Fruit fly (Drosophila melanogaster) whole organism, prepupa: Measurements from ENCODE around the gene CG2082.

Source experiments
- Blimp-1 ChIP-seq: fragments of 200-800 bp; sonication (Bioruptor generic); optimal IDR thresholded peaks from 3 replicates; lab custom pipeline; 2017; ENCODE audit warnings: missing biosample characterization, missing genetic modification characterization, mild to moderate bottlenecking, moderate library complexity, missing genetic modification reagents
- CG10631 ChIP-seq: fragments of 200-800 bp; sonication (Bioruptor generic); optimal IDR thresholded peaks from 2 replicates; lab custom pipeline; 2016; ENCODE audit warnings: missing biosample characterization, missing genetic modification characterization
- CG10669 ChIP-seq: fragments of 200-800 bp; sonication (Bioruptor generic); optimal IDR thresholded peaks from 3 replicates; lab custom pipeline; 2018; ENCODE audit warnings: missing biosample characterization, mild to moderate bottlenecking, missing genetic modification characterization, moderate library complexity
- CG11294 ChIP-seq: fragments of 200-800 bp; sonication (Bioruptor generic); IDR thresholded peaks from 2 replicates; pipeline ENCODE4 v1.3.6; 2022; ENCODE audit warnings: missing biosample characterization, missing genetic modification characterization
- CG11762 ChIP-seq: fragments of 200-800 bp; sonication (Bioruptor generic); optimal IDR thresholded peaks from 3 replicates; lab custom pipeline; 2016; ENCODE audit warnings: missing biosample characterization, missing genetic modification characterization; ENCODE audit not compliant: insufficient read depth
- CG15336 ChIP-seq: fragments of 200-800 bp; sonication (Bioruptor generic); IDR thresholded peaks from 2 replicates; pipeline ENCODE4 v1.3.6; 2022; ENCODE audit warnings: missing biosample characterization, missing genetic modification characterization
- CG1621 ChIP-seq: fragments of 200-800 bp; sonication (Bioruptor generic); optimal IDR thresholded peaks from 3 replicates; lab custom pipeline; 2018; ENCODE audit warnings: missing biosample characterization, mild to moderate bottlenecking, missing genetic modification characterization
- CG16779 ChIP-seq: fragments of 200-800 bp; sonication (Bioruptor generic); optimal IDR thresholded peaks from 3 replicates; lab custom pipeline; 2017; ENCODE audit warnings: missing biosample characterization, mild to moderate bottlenecking, missing genetic modification characterization
- CG3032 ChIP-seq: fragments of 200-800 bp; optimal IDR thresholded peaks from 2 replicates; lab custom pipeline; 2019; ENCODE audit warnings: missing biosample characterization, mild to moderate bottlenecking, missing genetic modification characterization, moderate library complexity
- CG31627 ChIP-seq: fragments of 200-800 bp; sonication (Bioruptor generic); optimal IDR thresholded peaks from 3 replicates; lab custom pipeline; 2016; ENCODE audit warnings: missing biosample characterization, missing genetic modification characterization
- CG32006 ChIP-seq: fragments of 200-800 bp; sonication (Bioruptor generic); optimal IDR thresholded peaks from 3 replicates; lab custom pipeline; 2017; ENCODE audit warnings: missing biosample characterization, mild to moderate bottlenecking, missing genetic modification characterization
- CG34406 ChIP-seq: fragments of 200-800 bp; sonication (Bioruptor generic); optimal IDR thresholded peaks from 3 replicates; lab custom pipeline; 2016; ENCODE audit warnings: missing biosample characterization, missing genetic modification characterization
- CG3919 ChIP-seq: fragments of 200-800 bp; sonication (Bioruptor generic); optimal IDR thresholded peaks from 3 replicates; lab custom pipeline; 2016; ENCODE audit warnings: missing biosample characterization, missing genetic modification characterization
- CG4318 ChIP-seq: fragments of 200-800 bp; sonication (Bioruptor generic); optimal IDR thresholded peaks from 3 replicates; lab custom pipeline; 2017; ENCODE audit warnings: missing biosample characterization, mild to moderate bottlenecking, missing genetic modification characterization
- CG6163 ChIP-seq: fragments of 200-800 bp; sonication (Bioruptor generic); IDR thresholded peaks from 3 replicates; pipeline ENCODE4 v1.3.6; 2022; ENCODE audit warnings: missing biosample characterization, missing genetic modification characterization
- CG6276 ChIP-seq: fragments of 200-800 bp; sonication (Bioruptor generic); optimal IDR thresholded peaks from 2 replicates; lab custom pipeline; 2017; ENCODE audit warnings: missing biosample characterization, mild to moderate bottlenecking, missing genetic modification characterization
- CG6792 ChIP-seq: fragments of 200-800 bp; sonication (Bioruptor generic); optimal IDR thresholded peaks from 3 replicates; lab custom pipeline; 2016; ENCODE audit warnings: missing biosample characterization, missing genetic modification characterization
- CG6808 ChIP-seq: fragments of 200-800 bp; sonication (Bioruptor generic); optimal IDR thresholded peaks from 3 replicates; lab custom pipeline; 2017; ENCODE audit warnings: missing biosample characterization, missing genetic modification characterization, mild to moderate bottlenecking, moderate library complexity, missing genetic modification reagents
- CG6854 ChIP-seq: fragments of 200-800 bp; sonication (Bioruptor generic); optimal IDR thresholded peaks from 2 replicates; lab custom pipeline; 2017; ENCODE audit warnings: missing biosample characterization, mild to moderate bottlenecking, missing genetic modification characterization
- CG7368 ChIP-seq: fragments of 200-800 bp; sonication (Bioruptor generic); optimal IDR thresholded peaks from 3 replicates; lab custom pipeline; 2016; ENCODE audit warnings: missing biosample characterization, missing genetic modification characterization
- CG8119 ChIP-seq: fragments of 200-800 bp; sonication (Bioruptor generic); IDR thresholded peaks from 3 replicates; pipeline ENCODE4 v1.3.6; 2022; ENCODE audit warnings: missing biosample characterization, missing genetic modification characterization
- CG8319 ChIP-seq: fragments of 200-800 bp; sonication (Bioruptor generic); optimal IDR thresholded peaks from 3 replicates; lab custom pipeline; 2016; ENCODE audit warnings: missing biosample characterization, missing genetic modification characterization
- CG8632 ChIP-seq: fragments of 200-800 bp; sonication (Bioruptor generic); optimal IDR thresholded peaks from 3 replicates; lab custom pipeline; 2016; ENCODE audit warnings: missing biosample characterization, missing genetic modification characterization
- CG9139 ChIP-seq: fragments of 200-800 bp; sonication (Bioruptor generic); optimal IDR thresholded peaks from 3 replicates; lab custom pipeline; 2017; ENCODE audit warnings: missing biosample characterization, mild to moderate bottlenecking, missing genetic modification characterization
- Eip75B ChIP-seq: fragments of 200-800 bp; sonication (Bioruptor generic); optimal IDR thresholded peaks from 3 replicates; lab custom pipeline; 2016; ENCODE audit warnings: missing biosample characterization, missing genetic modification characterization
- Eip78C ChIP-seq: fragments of 200-800 bp; sonication (Bioruptor generic); peaks from one replicate; lab custom pipeline; 2016; ENCODE audit warnings: missing biosample characterization, missing genetic modification characterization
- Eip93F ChIP-seq: fragments of 200-800 bp; sonication (Bioruptor generic); optimal IDR thresholded peaks from 2 replicates; lab custom pipeline; 2016; ENCODE audit warnings: missing biosample characterization, mild to moderate bottlenecking, missing genetic modification characterization
- Ets21C ChIP-seq: fragments of 200-800 bp; sonication (Bioruptor generic); optimal IDR thresholded peaks from 3 replicates; lab custom pipeline; 2016; ENCODE audit warnings: missing biosample characterization, missing genetic modification characterization
- Ets96B ChIP-seq: fragments of 200-800 bp; optimal IDR thresholded peaks from 2 replicates; lab custom pipeline; 2019; ENCODE audit warnings: missing biosample characterization, mild to moderate bottlenecking, missing genetic modification characterization, moderate library complexity
- Gug ChIP-seq: fragments of 200-800 bp; sonication (Bioruptor generic); IDR thresholded peaks from 2 replicates; pipeline ENCODE4 v1.3.6; 2022; ENCODE audit warnings: missing biosample characterization, missing genetic modification characterization
- Hr38 ChIP-seq: sonication (Bioruptor generic); optimal IDR thresholded peaks from 2 replicates; lab custom pipeline; 2016; ENCODE audit warnings: missing biosample characterization, missing genetic modification characterization
- Met ChIP-seq: fragments of 200-800 bp; sonication (Bioruptor generic); optimal IDR thresholded peaks from 3 replicates; lab custom pipeline; 2016; ENCODE audit warnings: missing biosample characterization, missing genetic modification characterization
- OdsH ChIP-seq: fragments of 200-800 bp; sonication (Bioruptor generic); optimal IDR thresholded peaks from 3 replicates; lab custom pipeline; 2016; ENCODE audit warnings: missing biosample characterization, missing genetic modification characterization
- Smox ChIP-seq: fragments of 200-800 bp; sonication (Bioruptor generic); optimal IDR thresholded peaks from 3 replicates; lab custom pipeline; 2016; ENCODE audit warnings: missing biosample characterization, missing genetic modification characterization
- Sox102F ChIP-seq: fragments of 200-800 bp; sonication (Bioruptor generic); optimal IDR thresholded peaks from 2 replicates; lab custom pipeline; 2016; ENCODE audit warnings: missing biosample characterization, mild to moderate bottlenecking, missing genetic modification characterization
- Sox14 ChIP-seq: fragments of 200-800 bp; sonication (Bioruptor generic); optimal IDR thresholded peaks from 3 replicates; lab custom pipeline; 2016; ENCODE audit warnings: missing biosample characterization, missing genetic modification characterization
- Sox15 ChIP-seq: fragments of 200-800 bp; sonication (Bioruptor generic); optimal IDR thresholded peaks from 3 replicates; lab custom pipeline; 2016; ENCODE audit warnings: missing biosample characterization, missing genetic modification characterization
- achi ChIP-seq: fragments of 200-800 bp; sonication (Bioruptor generic); optimal IDR thresholded peaks from 3 replicates; lab custom pipeline; 2016; ENCODE audit warnings: missing biosample characterization, missing genetic modification characterization
- acj6 ChIP-seq: fragments of 200-800 bp; sonication (Bioruptor generic); optimal IDR thresholded peaks from 3 replicates; lab custom pipeline; 2016; ENCODE audit warnings: missing biosample characterization, missing genetic modification characterization
- cyc ChIP-seq: fragments of 200-800 bp; sonication (Bioruptor generic); optimal IDR thresholded peaks from 3 replicates; lab custom pipeline; 2016; ENCODE audit warnings: missing biosample characterization, missing genetic modification characterization
- dac ChIP-seq: fragments of 200-800 bp; sonication (Bioruptor generic); optimal IDR thresholded peaks from 2 replicates; lab custom pipeline; 2017; ENCODE audit warnings: missing biosample characterization, mild to moderate bottlenecking, missing genetic modification characterization
- eg ChIP-seq: fragments of 200-800 bp; sonication (Bioruptor generic); IDR thresholded peaks from 3 replicates; pipeline ENCODE4 v1.3.6; 2022; ENCODE audit warnings: missing biosample characterization, missing genetic modification characterization
- fd85E ChIP-seq: fragments of 200-800 bp; sonication (Bioruptor generic); optimal IDR thresholded peaks from 3 replicates; lab custom pipeline; 2016; ENCODE audit warnings: missing biosample characterization, missing genetic modification characterization
- fkh ChIP-seq: fragments of 200-800 bp; sonication (Bioruptor generic); optimal IDR thresholded peaks from 3 replicates; lab custom pipeline; 2017; ENCODE audit warnings: missing biosample characterization, mild to moderate bottlenecking, missing genetic modification characterization, moderate library complexity
- lz ChIP-seq: fragments of 200-800 bp; sonication (Bioruptor generic); optimal IDR thresholded peaks from 3 replicates; lab custom pipeline; 2016; ENCODE audit warnings: missing biosample characterization, missing genetic modification characterization
- net ChIP-seq: fragments of 200-800 bp; sonication (Bioruptor generic); optimal IDR thresholded peaks from 3 replicates; lab custom pipeline; 2016; ENCODE audit warnings: missing biosample characterization, missing genetic modification characterization
- pdm3 ChIP-seq: fragments of 200-800 bp; sonication (Bioruptor generic); optimal IDR thresholded peaks from 3 replicates; lab custom pipeline; 2016; ENCODE audit warnings: missing biosample characterization, missing genetic modification characterization
- spab ChIP-seq: fragments of 200-800 bp; sonication (Bioruptor generic); optimal IDR thresholded peaks from 2 replicates; lab custom pipeline; 2017; ENCODE audit warnings: missing biosample characterization, mild to moderate bottlenecking, missing genetic modification characterization, missing genetic modification reagents
- ss ChIP-seq, 2 experiments: fragments of 200-800 bp; sonication (Bioruptor generic); optimal IDR thresholded peaks; 2 replicates in 1 of 2; 3 replicates in 1 of 2; lab custom pipeline; 2017 to 2018; ENCODE audit warnings: mild to moderate bottlenecking in 2 of 2, missing biosample characterization in 2 of 2, missing genetic modification characterization in 2 of 2, moderate library complexity in 1 of 2
- svp ChIP-seq: fragments of 200-800 bp; sonication (Bioruptor generic); peaks from one replicate; lab custom pipeline; 2016; ENCODE audit warnings: missing biosample characterization, missing genetic modification characterization
- topi ChIP-seq: fragments of 200-800 bp; sonication (Bioruptor generic); optimal IDR thresholded peaks from 3 replicates; lab custom pipeline; 2016; ENCODE audit warnings: missing biosample characterization, missing genetic modification characterization
- vri ChIP-seq: fragments of 200-800 bp; sonication (Bioruptor generic); optimal IDR thresholded peaks from 3 replicates; lab custom pipeline; 2016; ENCODE audit warnings: missing biosample characterization, mild to moderate bottlenecking, missing genetic modification characterization

The CG2082 gene

dm6 chr3R:5736305-5736869 lies 44.5 kb downstream of the CG2082 start, which contains the start of the genes CG2100 and CG1236:
Gene CG2100 (minus strand): TSS chr3R:5736355.
Gene CG1236 (plus strand): TSS chr3R:5736748.
- TF ChIP-seq CG11762 (GFP tag; lab: Kevin White, UChicago) (peak; percentile 64), CG1621 (tag; lab: Kevin White, UChicago) (peak; percentile 53), CG11294 (GFP tag; lab: Robert Waterston, UW) (peak; percentile 67), Gug (GFP tag; lab: Robert Waterston, UW) (peak; percentile 58; the same call in 1 of the 2 replicates), achi (GFP tag; lab: Kevin White, UChicago) (peak; percentile 86), acj6 (peak; percentile 85), Sox102F (GFP tag; lab: Kevin White, UChicago) (no peak), dac (GFP tag; lab: Kevin White, UChicago) (no peak), CG34406 (GFP tag; lab: Kevin White, UChicago) (peak; percentile 86), CG9139 (peak; percentile 76), CG31627 (GFP tag; lab: Kevin White, UChicago) (peak; percentile 67), fd85E (GFP tag; lab: Kevin White, UChicago) (no peak), Hr38 (GFP tag; lab: Kevin White, UChicago) (no peak), CG8632 (peak; percentile 79), CG6163 (GFP tag; lab: Robert Waterston, UW) (peak; percentile 76), Smox (GFP tag; lab: Kevin White, UChicago) (no peak), CG16779 (tag; lab: Kevin White, UChicago) (no peak), CG6276 (GFP tag; lab: Kevin White, UChicago) (no peak), ss (GFP tag; optimal IDR thresholded peaks at IDR 0.05; lab: Kevin White, UChicago) (peak; percentile 68 to 88), CG6792 (GFP tag; lab: Kevin White, UChicago) (peak; percentile 78), CG4318 (GFP tag; lab: Kevin White, UChicago) (no peak), svp (GFP tag; lab: Kevin White, UChicago) (peak; percentile 92), topi (GFP tag; lab: Kevin White, UChicago) (peak; percentile 68), fkh (GFP tag; lab: Kevin White, UChicago) (peak; percentile 91), Eip75B (peak; percentile 47), CG10669 (GFP tag; lab: Kevin White, UChicago) (peak; percentile 75), CG15336 (GFP tag; lab: Robert Waterston, UW) (peak; percentile 81), CG7368 (peak; percentile 73), CG32006 (GFP tag; lab: Kevin White, UChicago) (peak; percentile 93), CG3032 (peak; percentile 83), CG3919 (peak; percentile 85), CG10631 (GFP tag; lab: Kevin White, UChicago) (peak; percentile 85), OdsH (GFP tag; lab: Kevin White, UChicago) (peak; percentile 86), CG6854 (GFP tag; lab: Kevin White, UChicago) (peak; percentile 64), pdm3 (GFP tag; lab: Kevin White, UChicago) (no peak), spab (GFP tag; lab: Kevin White, UChicago) (peak; percentile 77), Ets21C (peak; percentile 57), Met (no peak), lz (GFP tag; lab: Kevin White, UChicago) (peak; percentile 67), CG6808 (GFP tag; lab: Kevin White, UChicago) (peak; percentile 78), Sox15 (GFP tag; lab: Kevin White, UChicago) (peak; percentile 70), Ets96B (peak; percentile 83), vri (GFP tag; lab: Kevin White, UChicago) (no peak), CG8319 (GFP tag; lab: Kevin White, UChicago) (peak; percentile 56), net (GFP tag; lab: Kevin White, UChicago) (peak; percentile 79), cyc (GFP tag; lab: Kevin White, UChicago) (peak; percentile 76), Eip93F (peak; percentile 22), Eip78C (GFP tag; lab: Kevin White, UChicago) (peak; percentile 90), eg (GFP tag; lab: Robert Waterston, UW) (no peak; the same call in 1 of the 3 replicates), Sox14 (peak; percentile 84), CG8119 (GFP tag; lab: Robert Waterston, UW) (peak; percentile 87), Blimp-1 (GFP tag; lab: Kevin White, UChicago) (peak; percentile 69)
